Worm (Caenorhabditis elegans) whole organism, L3 larva: ENCODE results near the gene T11G6.3.

Experiments used
- R02D3.7 ChIP-seq: fragments of 150-350 bp; optimal IDR thresholded peaks from 2 replicates; lab custom pipeline; 2014; ENCODE audit warnings: missing biosample characterization, missing genetic modification characterization
- ama-1 ChIP-seq: fragments of 150-350 bp; optimal IDR thresholded peaks from 2 replicates; lab custom pipeline; 2018
- egl-27 ChIP-seq: sonication (generic microtip); optimal IDR thresholded peaks from 4 replicates; lab custom pipeline; 2017; ENCODE audit warnings: missing biosample characterization, missing genetic modification reagents, missing genetic modification characterization
- elt-2 ChIP-seq: sonication (generic microtip); optimal IDR thresholded peaks from 2 replicates; lab custom pipeline; 2016; ENCODE audit warnings: missing genetic modification reagents, mild to moderate bottlenecking, missing genetic modification characterization, missing compliant biosample characterization
- fkh-2 ChIP-seq: fragments of 150-350 bp; optimal IDR thresholded peaks from 2 replicates; lab custom pipeline; 2014; ENCODE audit warnings: missing biosample characterization, missing genetic modification reagents, missing genetic modification characterization
- mdl-1 ChIP-seq: fragments of 150-350 bp; optimal IDR thresholded peaks from 2 replicates; lab custom pipeline; 2014; ENCODE audit warnings: missing biosample characterization, missing genetic modification characterization
- nhr-23 ChIP-seq: fragments of 150-350 bp; optimal IDR thresholded peaks from 2 replicates; lab custom pipeline; 2014; ENCODE audit warnings: missing biosample characterization, missing genetic modification reagents, missing genetic modification characterization
- nhr-237 ChIP-seq: fragments of 150-350 bp; optimal IDR thresholded peaks from 2 replicates; lab custom pipeline; 2014; ENCODE audit warnings: missing biosample characterization, missing genetic modification characterization
- nhr-43 ChIP-seq: sonication (generic microtip); optimal IDR thresholded peaks from 2 replicates; lab custom pipeline; 2016; ENCODE audit warnings: mild to moderate bottlenecking, missing genetic modification characterization, missing compliant biosample characterization; ENCODE audit not compliant: poor library complexity, severe bottlenecking
- pqm-1 ChIP-seq: fragments of 150-350 bp; optimal IDR thresholded peaks from 2 replicates; lab custom pipeline; 2017; ENCODE audit warnings: missing biosample characterization, missing genetic modification characterization, inconsistent platforms
- unc-39 ChIP-seq: sonication (generic microtip); optimal IDR thresholded peaks from 4 replicates; lab custom pipeline; 2017; ENCODE audit warnings: missing biosample characterization, missing genetic modification characterization
- ztf-4 ChIP-seq: fragments of 150-350 bp; optimal IDR thresholded peaks from 2 replicates; lab custom pipeline; 2014; ENCODE audit warnings: missing biosample characterization, missing genetic modification characterization

ce11 chrIV:10874527-10874926 lies 19.5 kb upstream of the T11G6.3 start, which contains the start of gene F13E9.12:
- TF ChIP-seq egl-27 (tag; lab: Kevin White, UChicago) (no peak), ztf-4 (tag; lab: Kevin White, UChicago) (no peak), pqm-1 (tag; lab: Kevin White, UChicago) (no peak), fkh-2 (tag; lab: Kevin White, UChicago) (no peak), nhr-23 (no peak), R02D3.7 (tag; lab: Kevin White, UChicago) (no peak), ama-1 (lab: Kevin White, UChicago) (no peak), elt-2 (tag; lab: Kevin White, UChicago) (no peak), mdl-1 (tag; lab: Kevin White, UChicago) (no peak), nhr-237 (tag; lab: Kevin White, UChicago) (no peak), nhr-43 (no peak), unc-39 (tag; lab: Kevin White, UChicago) (no peak)
